Worm (Caenorhabditis elegans) whole organism, L3 larva: Measurements from ENCODE around the gene anmt-3.

Experiments
- ama-1 ChIP-seq: fragments of 150-350 bp; optimal IDR thresholded peaks from 2 replicates; lab custom pipeline; 2018
- ceh-16 ChIP-seq: sonication (generic microtip); optimal IDR thresholded peaks from 2 replicates; lab custom pipeline; 2017; ENCODE audit warnings: missing biosample characterization, missing genetic modification characterization
- ceh-28 ChIP-seq: fragments of 150-350 bp; optimal IDR thresholded peaks from 2 replicates; lab custom pipeline; 2014; ENCODE audit warnings: missing biosample characterization, missing genetic modification reagents, missing genetic modification characterization
- ceh-82 ChIP-seq: fragments of 150-350 bp; optimal IDR thresholded peaks from 2 replicates; lab custom pipeline; 2014; ENCODE audit warnings: missing biosample characterization, missing genetic modification characterization
- daf-12 ChIP-seq: fragments of 150-350 bp; optimal IDR thresholded peaks from 2 replicates; lab custom pipeline; 2014; ENCODE audit warnings: missing biosample characterization, missing genetic modification reagents, missing genetic modification characterization
- egl-27 ChIP-seq: sonication (generic microtip); optimal IDR thresholded peaks from 4 replicates; lab custom pipeline; 2017; ENCODE audit warnings: missing biosample characterization, missing genetic modification reagents, missing genetic modification characterization
- fos-1 ChIP-seq: fragments of 150-350 bp; optimal IDR thresholded peaks from 2 replicates; lab custom pipeline; 2014; ENCODE audit warnings: missing biosample characterization, missing genetic modification characterization
- hmg-11 ChIP-seq: sonication (generic microtip); optimal IDR thresholded peaks from 2 replicates; lab custom pipeline; 2016; ENCODE audit warnings: missing genetic modification characterization, missing compliant biosample characterization
- jun-1 ChIP-seq: fragments of 150-350 bp; optimal IDR thresholded peaks from 2 replicates; lab custom pipeline; 2014; ENCODE audit warnings: missing biosample characterization, missing genetic modification reagents, missing genetic modification characterization
- lsy-12 ChIP-seq: sonication (generic microtip); optimal IDR thresholded peaks from 2 replicates; lab custom pipeline; 2016; ENCODE audit warnings: mild to moderate bottlenecking, missing genetic modification characterization, missing compliant biosample characterization
- mdl-1 ChIP-seq: fragments of 150-350 bp; optimal IDR thresholded peaks from 2 replicates; lab custom pipeline; 2014; ENCODE audit warnings: missing biosample characterization, missing genetic modification characterization
- mml-1 ChIP-seq: fragments of 150-350 bp; sonication (generic microtip); optimal IDR thresholded peaks from 3 replicates; lab custom pipeline; 2014; ENCODE audit warnings: missing biosample characterization, missing genetic modification characterization
- nfya-1 ChIP-seq: sonication (generic microtip); optimal IDR thresholded peaks from 2 replicates; lab custom pipeline; 2017; ENCODE audit warnings: missing genetic modification characterization, mild to moderate bottlenecking, missing compliant biosample characterization, antibody characterized with exemption, moderate library complexity; ENCODE audit not compliant: insufficient read depth
- nhr-11 ChIP-seq: fragments of 150-350 bp; optimal IDR thresholded peaks from 2 replicates; lab custom pipeline; 2014; ENCODE audit warnings: missing biosample characterization, missing genetic modification characterization
- nhr-12 ChIP-seq: fragments of 150-350 bp; optimal IDR thresholded peaks from 2 replicates; lab custom pipeline; 2014; ENCODE audit warnings: missing biosample characterization, missing genetic modification characterization
- nhr-237 ChIP-seq: fragments of 150-350 bp; optimal IDR thresholded peaks from 2 replicates; lab custom pipeline; 2014; ENCODE audit warnings: missing biosample characterization, missing genetic modification characterization
- nhr-43 ChIP-seq: sonication (generic microtip); optimal IDR thresholded peaks from 2 replicates; lab custom pipeline; 2016; ENCODE audit warnings: mild to moderate bottlenecking, missing genetic modification characterization, missing compliant biosample characterization; ENCODE audit not compliant: poor library complexity, severe bottlenecking
- sea-2 ChIP-seq: fragments of 150-350 bp; sonication (generic microtip); optimal IDR thresholded peaks from 4 replicates; lab custom pipeline; 2014; ENCODE audit warnings: missing biosample characterization, missing genetic modification reagents, missing genetic modification characterization
- skn-1 ChIP-seq: fragments of 150-350 bp; optimal IDR thresholded peaks from 2 replicates; lab custom pipeline; 2014; ENCODE audit warnings: missing biosample characterization, missing genetic modification characterization
- snpc-4 ChIP-seq: fragments of 150-350 bp; optimal IDR thresholded peaks from 2 replicates; lab custom pipeline; 2014; ENCODE audit warnings: missing biosample characterization, missing genetic modification characterization
- unc-39 ChIP-seq: sonication (generic microtip); optimal IDR thresholded peaks from 4 replicates; lab custom pipeline; 2017; ENCODE audit warnings: missing biosample characterization, missing genetic modification characterization
- ztf-11 ChIP-seq: fragments of 150-350 bp; optimal IDR thresholded peaks from 2 replicates; lab custom pipeline; 2014; ENCODE audit warnings: missing biosample characterization, missing genetic modification characterization
- ztf-4 ChIP-seq: fragments of 150-350 bp; optimal IDR thresholded peaks from 2 replicates; lab custom pipeline; 2014; ENCODE audit warnings: missing biosample characterization, missing genetic modification characterization

The anmt-3 gene

ce11 chrV:9909624-9910023 lies 48.5 kb downstream of the anmt-3 start:
- TF ChIP-seq ceh-82 (tag; lab: Kevin White, UChicago): no peak
- no peak for TF ChIP-seq sea-2 (GFP tag; lab: Kevin White, UChicago)
- TF ChIP-seq lsy-12 (tag; lab: Kevin White, UChicago): no peak
- TF ChIP-seq mml-1 (tag; lab: Kevin White, UChicago): no peak
- no peak for TF ChIP-seq ztf-11 (tag; lab: Kevin White, UChicago)
- no peak for TF ChIP-seq ceh-28 (tag; lab: Kevin White, UChicago)
- TF ChIP-seq jun-1 (tag; lab: Kevin White, UChicago): no peak
- TF ChIP-seq nhr-12 (tag; lab: Kevin White, UChicago): no peak
- no peak for TF ChIP-seq snpc-4
- TF ChIP-seq nhr-237 (tag; lab: Kevin White, UChicago): no peak
- no peak for TF ChIP-seq mdl-1 (tag; lab: Kevin White, UChicago)
- no peak for TF ChIP-seq nhr-11
- no peak for TF ChIP-seq nfya-1 (tag; lab: Kevin White, UChicago)
- TF ChIP-seq ztf-4 (tag; lab: Kevin White, UChicago): no peak

ce11 chrV:9907205-9907604 lies 50.9 kb downstream of the anmt-3 start:
- no peak for TF ChIP-seq fos-1 (tag; lab: Kevin White, UChicago)
- TF ChIP-seq unc-39 (tag; lab: Kevin White, UChicago): no peak
- TF ChIP-seq egl-27 (tag; lab: Kevin White, UChicago): no peak
- TF ChIP-seq ama-1 (lab: Kevin White, UChicago): no peak
- TF ChIP-seq skn-1 (tag; lab: Kevin White, UChicago): no peak
- TF ChIP-seq daf-12 (tag; lab: Kevin White, UChicago): no peak
- TF ChIP-seq ceh-16 (tag; lab: Kevin White, UChicago): no peak
- TF ChIP-seq nhr-43: no peak
- TF ChIP-seq ztf-11 (tag; lab: Kevin White, UChicago): no peak
- no peak for TF ChIP-seq hmg-11 (tag; lab: Kevin White, UChicago)
- no peak for TF ChIP-seq mml-1 (tag; lab: Kevin White, UChicago)
